Worm (Caenorhabditis elegans) whole organism, young adult: ENCODE measurements around the gene F21C10.10.

ENCODE experiments used
- C06A6.2 ChIP-seq: fragments of 200-800 bp; sonication (Bioruptor generic); conservative IDR thresholded peaks from 2 replicates; pipeline ENCODE4 v1.3.6; 2022; ENCODE audit warnings: missing genetic modification characterization, missing compliant biosample characterization
- D2030.7 ChIP-seq: fragments of 200-800 bp; sonication (Bioruptor generic); IDR thresholded peaks from 2 replicates; pipeline ENCODE4 v1.3.6; 2022; ENCODE audit warnings: missing genetic modification reagents, missing genetic modification characterization, missing compliant biosample characterization
- F22D6.2 ChIP-seq: sonication (generic microtip); optimal IDR thresholded peaks from 2 replicates; lab custom pipeline; 2016; ENCODE audit warnings: mild to moderate bottlenecking, missing genetic modification characterization, missing compliant biosample characterization
- F57A8.1 ChIP-seq: fragments of 200-800 bp; sonication (Bioruptor generic); optimal IDR thresholded peaks from 2 replicates; lab custom pipeline; 2018; ENCODE audit warnings: mild to moderate bottlenecking, missing genetic modification characterization, moderate library complexity, missing compliant biosample characterization
- Y95B8A.8 ChIP-seq: fragments of 200-800 bp; sonication (Bioruptor generic); IDR thresholded peaks from 2 replicates; pipeline ENCODE4 v1.3.6; 2022; ENCODE audit warnings: missing genetic modification reagents, missing genetic modification characterization, missing compliant biosample characterization
- ZK185.1 ChIP-seq: sonication (generic microtip); optimal IDR thresholded peaks from 2 replicates; lab custom pipeline; 2016; ENCODE audit warnings: mild to moderate bottlenecking, missing genetic modification characterization, missing compliant biosample characterization; ENCODE audit not compliant: poor library complexity, severe bottlenecking
- akir-1 ChIP-seq: fragments of 200-800 bp; sonication (Bioruptor generic); optimal IDR thresholded peaks from 2 replicates; lab custom pipeline; 2018; ENCODE audit warnings: mild to moderate bottlenecking, missing genetic modification characterization, moderate library complexity, missing compliant biosample characterization
- aptf-2 ChIP-seq: fragments of 200-800 bp; sonication (Bioruptor generic); conservative IDR thresholded peaks from 2 replicates; pipeline ENCODE4 v1.3.6; 2022; ENCODE audit warnings: missing genetic modification reagents, missing genetic modification characterization, missing compliant biosample characterization
- aptf-3 ChIP-seq: fragments of 200-800 bp; sonication (Bioruptor generic); IDR thresholded peaks from 2 replicates; pipeline ENCODE4 v1.3.6; 2022; ENCODE audit warnings: missing genetic modification characterization, missing compliant biosample characterization
- athp-1 ChIP-seq: sonication (generic microtip); optimal IDR thresholded peaks from 2 replicates; lab custom pipeline; 2017; ENCODE audit warnings: mild to moderate bottlenecking, missing genetic modification characterization, missing compliant biosample characterization
- attf-3 ChIP-seq: fragments of 200-800 bp; sonication (Bioruptor generic); conservative IDR thresholded peaks from 2 replicates; pipeline ENCODE4 v1.3.6; 2022; ENCODE audit warnings: missing genetic modification reagents, missing genetic modification characterization, missing compliant biosample characterization
- attf-5 ChIP-seq: fragments of 200-800 bp; sonication (Bioruptor generic); optimal IDR thresholded peaks from 2 replicates; lab custom pipeline; 2018; ENCODE audit warnings: mild to moderate bottlenecking, missing genetic modification characterization, missing compliant biosample characterization
- attf-6 ChIP-seq: fragments of 200-800 bp; sonication (Bioruptor generic); IDR thresholded peaks from 2 replicates; pipeline ENCODE4 v1.3.6; 2022; ENCODE audit warnings: missing genetic modification reagents, missing genetic modification characterization, missing compliant biosample characterization
- ccch-3 ChIP-seq: fragments of 200-800 bp; sonication (Bioruptor generic); optimal IDR thresholded peaks from 2 replicates; lab custom pipeline; 2018; ENCODE audit warnings: mild to moderate bottlenecking, missing genetic modification characterization, missing compliant biosample characterization
- cebp-1 ChIP-seq, 2 experiments: fragments of 200-800 bp in 1 of 2; sonication (Bioruptor generic) in 1 of 2; sonication (generic microtip) in 1 of 2; IDR thresholded peaks in 1 of 2; optimal IDR thresholded peaks in 1 of 2; 2 replicates each; pipeline versions ENCODE4 v1.3.6 to Lab custom; 2017 to 2022; ENCODE audit warnings: missing compliant biosample characterization in 2 of 2, missing genetic modification characterization in 2 of 2, mild to moderate bottlenecking in 1 of 2, missing genetic modification reagents in 1 of 2, moderate library complexity in 1 of 2
- cebp-2 ChIP-seq: fragments of 200-800 bp; sonication (Bioruptor generic); IDR thresholded peaks from 2 replicates; pipeline ENCODE4 v1.3.6; 2022; ENCODE audit warnings: missing genetic modification characterization, missing compliant biosample characterization
- ceh-91 ChIP-seq: fragments of 200-800 bp; sonication (Bioruptor generic); IDR thresholded peaks from 2 replicates; pipeline ENCODE4 v1.3.6; 2022; ENCODE audit warnings: missing genetic modification reagents, missing genetic modification characterization, missing compliant biosample characterization
- chd-7 ChIP-seq: sonication (generic microtip); optimal IDR thresholded peaks from 2 replicates; lab custom pipeline; 2016; ENCODE audit warnings: mild to moderate bottlenecking, missing genetic modification characterization, moderate library complexity, missing compliant biosample characterization
- fkh-3 ChIP-seq: sonication (generic microtip); optimal IDR thresholded peaks from 2 replicates; lab custom pipeline; 2016; ENCODE audit warnings: mild to moderate bottlenecking, missing genetic modification characterization, missing compliant biosample characterization
- gei-17 ChIP-seq: fragments of 200-800 bp; sonication (Bioruptor generic); optimal IDR thresholded peaks from 2 replicates; lab custom pipeline; 2018; ENCODE audit warnings: mild to moderate bottlenecking, missing genetic modification characterization, missing compliant biosample characterization
- hlh-12 ChIP-seq: sonication (generic microtip); optimal IDR thresholded peaks from 2 replicates; lab custom pipeline; 2016; ENCODE audit warnings: missing genetic modification characterization, missing compliant biosample characterization
- hlh-26 ChIP-seq: fragments of 200-800 bp; sonication (Bioruptor generic); conservative IDR thresholded peaks from 2 replicates; pipeline ENCODE4 v1.3.6; 2022; ENCODE audit warnings: missing genetic modification reagents, missing genetic modification characterization, missing compliant biosample characterization
- hmg-1.2 ChIP-seq: fragments of 200-800 bp; sonication (Bioruptor generic); IDR thresholded peaks from 2 replicates; pipeline ENCODE4 v1.3.6; 2022; ENCODE audit warnings: missing genetic modification reagents, missing genetic modification characterization, missing compliant biosample characterization
- hmg-20 ChIP-seq: fragments of 200-800 bp; sonication (Bioruptor generic); IDR thresholded peaks from 2 replicates; pipeline ENCODE4 v1.3.6; 2022; ENCODE audit warnings: missing genetic modification reagents, missing genetic modification characterization, missing compliant biosample characterization
- hrde-1 ChIP-seq: sonication (generic microtip); optimal IDR thresholded peaks from 2 replicates; lab custom pipeline; 2016; ENCODE audit warnings: missing genetic modification characterization, mild to moderate bottlenecking, missing compliant biosample characterization, moderate library complexity, missing genotype, missing genetic modification reagents, borderline replicate concordance
- hsf-1 ChIP-seq: fragments of 200-800 bp; sonication (Bioruptor generic); IDR thresholded peaks from 2 replicates; pipeline ENCODE4 v1.3.6; 2022; ENCODE audit warnings: missing genetic modification reagents, missing genetic modification characterization, missing compliant biosample characterization
- lin-40 ChIP-seq: sonication (generic microtip); optimal IDR thresholded peaks from 2 replicates; lab custom pipeline; 2016; ENCODE audit warnings: missing genetic modification characterization, mild to moderate bottlenecking, missing compliant biosample characterization, missing genotype, missing genetic modification reagents
- lsl-1 ChIP-seq: fragments of 200-800 bp; sonication (Bioruptor generic); optimal IDR thresholded peaks from 2 replicates; lab custom pipeline; 2018; ENCODE audit warnings: mild to moderate bottlenecking, missing genetic modification characterization, moderate library complexity, missing compliant biosample characterization
- madf-10 ChIP-seq: sonication (generic microtip); optimal IDR thresholded peaks from 2 replicates; lab custom pipeline; 2016; ENCODE audit warnings: mild to moderate bottlenecking, missing genetic modification characterization, missing compliant biosample characterization
- madf-6 ChIP-seq: fragments of 200-800 bp; sonication (Bioruptor generic); IDR thresholded peaks from 2 replicates; pipeline ENCODE4 v1.3.6; 2022; ENCODE audit warnings: missing genetic modification reagents, missing genetic modification characterization, missing compliant biosample characterization
- mcd-1 ChIP-seq: fragments of 200-800 bp; sonication (Bioruptor generic); IDR thresholded peaks from 2 replicates; pipeline ENCODE4 v1.3.6; 2022; ENCODE audit warnings: missing genetic modification reagents, missing genetic modification characterization, missing compliant biosample characterization
- mes-4 ChIP-seq: sonication (generic microtip); optimal IDR thresholded peaks from 2 replicates; lab custom pipeline; 2016; ENCODE audit warnings: missing genotype, missing genetic modification characterization, missing compliant biosample characterization
- nhr-80 ChIP-seq: sonication (generic microtip); optimal IDR thresholded peaks from 2 replicates; lab custom pipeline; 2016; ENCODE audit warnings: missing genetic modification characterization, missing compliant biosample characterization
- rec-8 ChIP-seq, 2 experiments: sonication (generic microtip); optimal IDR thresholded peaks; 2 replicates each; lab custom pipeline; 2016; ENCODE audit warnings: mild to moderate bottlenecking in 2 of 2, missing genetic modification characterization in 2 of 2, missing genetic modification reagents in 2 of 2, missing genotype in 2 of 2, missing biosample characterization in 1 of 2, missing compliant biosample characterization in 1 of 2, moderate library complexity in 1 of 2
- rpc-1 ChIP-seq, 2 experiments: fragments of 150-350 bp in 1 of 2; sonication (generic microtip) in 1 of 2; optimal IDR thresholded peaks; 2 replicates each; lab custom pipeline; 2014 to 2018; ENCODE audit warnings: missing biosample characterization in 1 of 2, missing genetic modification characterization in 1 of 2, missing genetic modification reagents in 1 of 2, missing genotype in 1 of 2
- snpc-3.4 ChIP-seq: sonication (generic microtip); optimal IDR thresholded peaks from 2 replicates; lab custom pipeline; 2017; ENCODE audit warnings: missing genetic modification characterization, mild to moderate bottlenecking, missing compliant biosample characterization, antibody characterized with exemption, moderate library complexity, missing genotype, missing genetic modification reagents
- somi-1 ChIP-seq: fragments of 200-800 bp; sonication (Bioruptor generic); optimal IDR thresholded peaks from 2 replicates; lab custom pipeline; 2018; ENCODE audit warnings: mild to moderate bottlenecking, missing genetic modification characterization, missing compliant biosample characterization
- unc-62 ChIP-seq: fragments of 150-350 bp; optimal IDR thresholded peaks from 2 replicates; lab custom pipeline; 2014; ENCODE audit warnings: missing biosample characterization, missing genetic modification reagents, missing genetic modification characterization

F21C10.10 gene

ce11 chrV:9079965-9080432 lies 16.1 kb upstream of the F21C10.10 start (continued):
- TF ChIP-seq rpc-1 (optimal IDR thresholded peaks at IDR 0.05; lab: Kevin White, UChicago): no peak
- no peak for TF ChIP-seq rpc-1 (tag; optimal IDR thresholded peaks at IDR 0.05; lab: Kevin White, UChicago)
- no peak for TF ChIP-seq ccch-3 (GFP tag; lab: Kevin White, UChicago)
- TF ChIP-seq rec-8 (tag; optimal IDR thresholded peaks at IDR 0.05; lab: Kevin White, UChicago): no peak
- TF ChIP-seq lin-40: peak; percentile 21
- TF ChIP-seq hlh-12 (tag; lab: Kevin White, UChicago): no peak
- no peak for TF ChIP-seq attf-3 (GFP tag; lab: Robert Waterston, UW)
- no peak for TF ChIP-seq attf-6 (GFP tag; lab: Robert Waterston, UW)
- no peak for TF ChIP-seq F22D6.2 (tag; lab: Kevin White, UChicago)
- TF ChIP-seq madf-6 (GFP tag; lab: Robert Waterston, UW): no peak
- TF ChIP-seq hsf-1: no peak
- no peak for TF ChIP-seq hlh-26
- TF ChIP-seq somi-1 (GFP tag; lab: Kevin White, UChicago): no peak
- TF ChIP-seq hrde-1 (tag; lab: Kevin White, UChicago): no peak
- TF ChIP-seq unc-62: no peak
- TF ChIP-seq C06A6.2 (GFP tag; lab: Robert Waterston, UW): no peak
- TF ChIP-seq athp-1: no peak
- TF ChIP-seq fkh-3 (tag; lab: Kevin White, UChicago): no peak
- TF ChIP-seq F57A8.1 (GFP tag; lab: Kevin White, UChicago): no peak
- no peak for TF ChIP-seq gei-17 (GFP tag; lab: Kevin White, UChicago)
- TF ChIP-seq hmg-20: no peak
- no peak for TF ChIP-seq cebp-2
- no peak for TF ChIP-seq akir-1
- TF ChIP-seq snpc-3.4 (tag; lab: Kevin White, UChicago): no peak
- no peak for TF ChIP-seq hmg-1.2 (GFP tag; lab: Robert Waterston, UW)
- TF ChIP-seq mcd-1 (GFP tag; lab: Robert Waterston, UW): 0 out of 2 replicates have a peak, but pooled peaks have one; percentile 6
- TF ChIP-seq lsl-1 (GFP tag; lab: Kevin White, UChicago): no peak
- TF ChIP-seq ceh-91 (GFP tag; lab: Robert Waterston, UW): no peak
- no peak for TF ChIP-seq mes-4

DNA sequence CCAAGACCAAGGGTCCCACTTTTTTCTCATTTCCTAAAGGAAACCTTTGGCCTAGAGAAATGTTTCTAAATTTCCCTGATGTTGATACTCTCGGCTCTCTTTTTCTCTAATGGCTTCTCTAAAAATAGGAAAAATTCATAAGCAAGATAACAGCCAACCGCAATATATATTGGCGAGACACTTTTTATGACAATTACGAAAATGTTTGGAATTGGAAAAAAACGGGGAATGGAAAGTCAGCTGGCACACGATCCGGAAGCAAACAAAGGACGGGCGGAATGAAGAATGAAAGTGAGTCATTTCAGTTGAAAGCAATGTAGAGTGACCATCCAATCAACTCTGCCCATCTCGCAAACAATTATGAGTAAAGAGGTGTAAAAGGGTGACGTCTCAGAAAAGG lies 14.7 kb upstream of the F21C10.10 start:
- TF ChIP-seq nhr-80: peak; percentile 62
- TF ChIP-seq aptf-3: no peak
- no peak for TF ChIP-seq madf-10
- TF ChIP-seq ZK185.1 (tag; lab: Kevin White, UChicago): peak; percentile 17
- TF ChIP-seq cebp-1 (GFP tag; IDR thresholded peaks at IDR 0.05; lab: Robert Waterston, UW): no peak
- TF ChIP-seq cebp-1 (tag; optimal IDR thresholded peaks at IDR 0.05; lab: Kevin White, UChicago): peak; percentile 13
- TF ChIP-seq, all 124 proteins: peak for 3

DNA sequence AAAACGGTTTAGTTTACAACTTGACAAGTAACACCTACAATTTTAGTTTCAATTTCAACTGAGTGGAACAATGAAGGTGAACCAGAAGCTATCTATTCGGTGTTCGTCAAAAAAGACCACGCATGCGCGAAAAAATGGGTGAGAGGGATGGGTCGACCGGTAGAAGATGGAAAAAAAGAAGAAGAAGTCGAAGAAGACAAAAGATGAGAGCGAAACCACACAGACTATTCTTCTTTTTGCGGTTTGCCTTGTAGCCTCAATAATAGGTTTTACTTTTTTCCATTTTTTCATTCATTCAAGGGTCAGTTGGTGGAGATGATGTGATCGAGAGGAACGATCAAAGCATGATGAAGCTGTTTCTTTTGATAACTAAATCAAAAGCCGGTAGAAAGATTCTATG lies 13.7 kb upstream of the F21C10.10 start:
- TF ChIP-seq attf-5 (GFP tag; lab: Kevin White, UChicago) (no peak), aptf-2 (GFP tag; lab: Robert Waterston, UW) (no peak), D2030.7 (GFP tag; lab: Robert Waterston, UW) (no peak), chd-7 (tag; lab: Kevin White, UChicago) (no peak), Y95B8A.8 (GFP tag; lab: Robert Waterston, UW) (no peak), lsl-1 (GFP tag; lab: Kevin White, UChicago) (no peak)
